Fruit fly (Drosophila melanogaster): ENCODE results near the gene Wdr62.

The Wdr62 gene

dm6 chr2L:1912489-1912888 is 28.1 kb downstream of the Wdr62 start:
- TF ChIP-seq CG14711 (tag; optimal IDR thresholded peaks at IDR 0.05) (no peak), kay (GFP tag; ENCODE audit: borderline replicate concordance) (no peak), cic (GFP tag; optimal IDR thresholded peaks at IDR 0.05) (peak; percentile 33)

dm6 chr2L:1913047-1913760 is 28.8 kb downstream of the Wdr62 start:
- TF ChIP-seq Clk (GFP tag; optimal IDR thresholded peaks at IDR 0.05) (no peak), CG33017 (tag; optimal IDR thresholded peaks at IDR 0.05) (no peak), cnc (optimal IDR thresholded peaks at IDR 0.05) (no peak), CG11617 (GFP tag; optimal IDR thresholded peaks at IDR 0.05) (peak; percentile 18), toe (GFP tag; optimal IDR thresholded peaks at IDR 0.05) (no peak), bab1 (GFP tag; optimal IDR thresholded peaks at IDR 0.05) (no peak), cic (GFP tag; optimal IDR thresholded peaks at IDR 0.05) (no peak), Crg-1 (GFP tag; optimal IDR thresholded peaks at IDR 0.05) (no peak), CG1620 (GFP tag; optimal IDR thresholded peaks at IDR 0.05) (no peak), Hr96 (GFP tag; optimal IDR thresholded peaks at IDR 0.05) (no peak), CG12768 (GFP tag; optimal IDR thresholded peaks at IDR 0.05) (no peak), pad (GFP tag; optimal IDR thresholded peaks at IDR 0.05) (no peak), CG7101 (tag; optimal IDR thresholded peaks at IDR 0.05) (no peak), tj (GFP tag; optimal IDR thresholded peaks at IDR 0.05) (peak; percentile 11), kay (GFP tag; ENCODE audit: borderline replicate concordance) (peak; percentile 38), ovo (GFP tag; optimal IDR thresholded peaks at IDR 0.05) (no peak), CG5204 (GFP tag; optimal IDR thresholded peaks at IDR 0.05) (no peak), CG14711 (tag; optimal IDR thresholded peaks at IDR 0.05) (no peak), Mnt (GFP tag; optimal IDR thresholded peaks at IDR 0.05) (no peak), CG7045 (GFP tag; optimal IDR thresholded peaks at IDR 0.05) (no peak)

- no peak for TF ChIP-seq bab1 (GFP tag; optimal IDR thresholded peaks at IDR 0.05)
- no peak for TF ChIP-seq ovo (GFP tag; optimal IDR thresholded peaks at IDR 0.05)
- TF ChIP-seq CG11617 (GFP tag; optimal IDR thresholded peaks at IDR 0.05) = no peak
- TF ChIP-seq kay (GFP tag; ENCODE audit: borderline replicate concordance) = no peak
- no peak for TF ChIP-seq CG33017 (tag; optimal IDR thresholded peaks at IDR 0.05)
- no peak for TF ChIP-seq CG12768 (GFP tag; optimal IDR thresholded peaks at IDR 0.05)
- TF ChIP-seq Clk (GFP tag; optimal IDR thresholded peaks at IDR 0.05) = no peak
- TF ChIP-seq Mnt (GFP tag; optimal IDR thresholded peaks at IDR 0.05) = no peak
- no peak for TF ChIP-seq pad (GFP tag; optimal IDR thresholded peaks at IDR 0.05)
- TF ChIP-seq CG5204 (GFP tag; optimal IDR thresholded peaks at IDR 0.05) = no peak
Measured at dm6 chr2L:1916461-1916860, 32.0 kb downstream of the Wdr62 start.

- TF ChIP-seq cic (GFP tag; optimal IDR thresholded peaks at IDR 0.05) (no peak), pad (GFP tag; optimal IDR thresholded peaks at IDR 0.05) (no peak), Clk (GFP tag; optimal IDR thresholded peaks at IDR 0.05) (no peak), CG7045 (GFP tag; optimal IDR thresholded peaks at IDR 0.05) (no peak), ovo (GFP tag; optimal IDR thresholded peaks at IDR 0.05) (no peak), CG33017 (tag; optimal IDR thresholded peaks at IDR 0.05) (no peak), tj (GFP tag; optimal IDR thresholded peaks at IDR 0.05) (no peak), cnc (optimal IDR thresholded peaks at IDR 0.05) (no peak), CG1620 (GFP tag; optimal IDR thresholded peaks at IDR 0.05) (no peak), CG14711 (tag; optimal IDR thresholded peaks at IDR 0.05) (no peak)
Measured at dm6 chr2L:1923846-1924245, 39.4 kb downstream of the Wdr62 start.

- TF ChIP-seq CG11617 (GFP tag; optimal IDR thresholded peaks at IDR 0.05) (no peak), CG7101 (tag; optimal IDR thresholded peaks at IDR 0.05) (no peak), Crg-1 (GFP tag; optimal IDR thresholded peaks at IDR 0.05) (no peak), Mnt (GFP tag; optimal IDR thresholded peaks at IDR 0.05) (no peak), CG1620 (GFP tag; optimal IDR thresholded peaks at IDR 0.05) (no peak), ovo (GFP tag; optimal IDR thresholded peaks at IDR 0.05) (no peak), CG7045 (GFP tag; optimal IDR thresholded peaks at IDR 0.05) (no peak), toe (GFP tag; optimal IDR thresholded peaks at IDR 0.05) (no peak), cnc (optimal IDR thresholded peaks at IDR 0.05) (no peak), CG33017 (tag; optimal IDR thresholded peaks at IDR 0.05) (no peak), cic (GFP tag; optimal IDR thresholded peaks at IDR 0.05) (no peak), bab1 (GFP tag; optimal IDR thresholded peaks at IDR 0.05) (no peak), pad (GFP tag; optimal IDR thresholded peaks at IDR 0.05) (no peak)
Measured at dm6 chr2L:1925917-1926864, 41.8 kb downstream of the Wdr62 start.

- peak; percentile 24 for TF ChIP-seq CG12768 (GFP tag; optimal IDR thresholded peaks at IDR 0.05)
- no peak for TF ChIP-seq CG14711 (tag; optimal IDR thresholded peaks at IDR 0.05)
- TF ChIP-seq Mnt (GFP tag; optimal IDR thresholded peaks at IDR 0.05) = no peak
Measured at dm6 chr2L:1927406-1927805, 43.0 kb downstream of the Wdr62 start.

Measured in whole organism, adult.